Worm (Caenorhabditis elegans) whole organism, mixed stage, embryonic: ENCODE data around the gene acbp-4.

Source experiments
- bed-3 ChIP-seq: fragments of 200-800 bp; sonication (Bioruptor generic); optimal IDR thresholded peaks from 3 replicates; lab custom pipeline; 2018; ENCODE audit warnings: mild to moderate bottlenecking, missing genetic modification characterization, moderate library complexity, missing compliant biosample characterization
- blmp-1 ChIP-seq: fragments of 150-350 bp; optimal IDR thresholded peaks from 2 replicates; lab custom pipeline; 2014; ENCODE audit warnings: missing biosample characterization, missing genetic modification characterization
- ceh-39 ChIP-seq: fragments of 150-350 bp; optimal IDR thresholded peaks from 2 replicates; lab custom pipeline; 2014; ENCODE audit warnings: missing biosample characterization, missing genetic modification characterization
- elt-1 ChIP-seq: sonication (generic microtip); optimal IDR thresholded peaks from 2 replicates; lab custom pipeline; 2017; ENCODE audit warnings: missing genetic modification characterization, mild to moderate bottlenecking, missing compliant biosample characterization, antibody characterized with exemption, moderate library complexity, borderline replicate concordance; ENCODE audit not compliant: insufficient read depth
- mls-2 ChIP-seq: sonication (generic microtip); optimal IDR thresholded peaks from 2 replicates; lab custom pipeline; 2016; ENCODE audit warnings: mild to moderate bottlenecking, missing genetic modification characterization, moderate library complexity, missing compliant biosample characterization
- nhr-12 ChIP-seq: fragments of 150-350 bp; optimal IDR thresholded peaks from 2 replicates; lab custom pipeline; 2014; ENCODE audit warnings: missing biosample characterization, missing genetic modification characterization
- nhr-28 ChIP-seq: fragments of 150-350 bp; optimal IDR thresholded peaks from 2 replicates; lab custom pipeline; 2014; ENCODE audit warnings: missing biosample characterization, missing genetic modification characterization
- pha-4 ChIP-seq: fragments of 150-350 bp; optimal IDR thresholded peaks from 2 replicates; lab custom pipeline; 2018; ENCODE audit warnings: missing biosample characterization, missing genetic modification reagents, missing genetic modification characterization
- unc-120 ChIP-seq: sonication (generic microtip); optimal IDR thresholded peaks from 2 replicates; lab custom pipeline; 2017; ENCODE audit warnings: missing genetic modification characterization, missing compliant biosample characterization; ENCODE audit not compliant: poor library complexity, severe bottlenecking
- unc-39 ChIP-seq: fragments of 150-350 bp; optimal IDR thresholded peaks from 2 replicates; lab custom pipeline; 2014; ENCODE audit warnings: missing biosample characterization, missing genetic modification characterization
- unc-62 ChIP-seq: fragments of 150-350 bp; optimal IDR thresholded peaks from 2 replicates; lab custom pipeline; 2014; ENCODE audit warnings: missing biosample characterization, missing genetic modification reagents, missing genetic modification characterization
- ztf-11 ChIP-seq: fragments of 150-350 bp; optimal IDR thresholded peaks from 2 replicates; lab custom pipeline; 2014; ENCODE audit warnings: missing biosample characterization, missing genetic modification characterization

DNA sequence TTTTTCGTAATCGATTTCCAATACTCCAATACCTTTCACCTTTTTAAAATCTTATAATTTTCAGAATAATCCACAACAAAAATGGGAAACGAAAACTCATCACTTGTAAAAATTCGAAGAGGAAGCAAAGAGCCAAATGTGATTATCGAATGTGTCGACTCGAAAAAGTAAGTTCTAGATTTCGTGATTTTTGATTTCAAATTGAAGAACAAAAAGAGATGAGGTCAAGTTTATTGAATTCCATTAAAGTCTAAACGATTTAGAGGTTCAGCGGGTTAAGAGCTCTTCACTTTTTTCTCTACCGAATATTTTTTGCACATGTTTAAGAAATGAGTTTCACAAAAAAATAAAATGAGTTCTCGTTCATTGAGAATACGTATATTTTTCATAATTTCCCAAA is 50.0 kb downstream of the acbp-4 start, which contains the start of gene B0361.4:
- no peak for TF ChIP-seq blmp-1
- no peak for TF ChIP-seq pha-4 (tag; lab: Kevin White, UChicago)
- TF ChIP-seq unc-62 (GFP tag; lab: Kevin White, UChicago) = no peak
- TF ChIP-seq ceh-39 (tag; lab: Kevin White, UChicago) = no peak
- no peak for TF ChIP-seq unc-39 (tag; lab: Kevin White, UChicago)
- TF ChIP-seq nhr-12 (tag; lab: Kevin White, UChicago) = no peak
- no peak for TF ChIP-seq ztf-11
- no peak for TF ChIP-seq mls-2 (tag; lab: Kevin White, UChicago)
- no peak for TF ChIP-seq bed-3 (GFP tag; lab: Kevin White, UChicago)
- no peak for TF ChIP-seq unc-120 (tag; lab: Kevin White, UChicago)
- no peak for TF ChIP-seq elt-1 (tag; lab: Kevin White, UChicago)
- TF ChIP-seq nhr-28 (tag; lab: Kevin White, UChicago) = no peak
